Fruit fly (Drosophila melanogaster): Measurements from ENCODE around the gene Cp7Fb.
A peak's percentile ranks its signal among the peaks of the same experiment; 100 is the strongest.

Gene Cp7Fb

DNA sequence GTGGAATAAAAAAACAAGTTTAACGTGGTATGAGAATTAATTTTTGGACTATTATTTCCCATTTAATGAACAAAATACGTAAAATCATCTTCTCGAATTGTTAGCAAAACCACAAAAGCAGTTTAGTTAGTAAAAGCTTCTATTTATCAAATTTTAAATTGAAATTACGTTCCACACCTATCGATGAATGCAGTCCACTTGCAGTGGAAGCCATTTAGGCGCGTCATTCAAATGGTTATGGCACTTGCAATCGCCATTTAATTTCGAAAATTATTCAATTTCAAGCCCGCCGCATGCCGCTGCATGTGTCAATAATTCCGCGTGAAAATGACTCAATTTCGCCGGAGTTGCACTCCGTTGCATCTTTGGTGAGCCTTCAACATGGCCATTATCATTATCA lies 30.7 kb upstream of the Cp7Fb start:
- no peak for TF ChIP-seq chn (GFP tag; optimal IDR thresholded peaks at IDR 0.05)
- no peak for TF ChIP-seq Abd-B (GFP tag; optimal IDR thresholded peaks at IDR 0.05)
- TF ChIP-seq CG9797 (GFP tag; optimal IDR thresholded peaks at IDR 0.05): no peak
- TF ChIP-seq Dref (GFP tag; IDR thresholded peaks at IDR 0.05): peak; percentile 39; the same call in 1 of the 2 replicates
- no peak for TF ChIP-seq CG10462 (GFP tag; optimal IDR thresholded peaks at IDR 0.05)
- TF ChIP-seq NFAT (GFP tag; IDR thresholded peaks at IDR 0.05): no peak
- no peak for TF ChIP-seq Eip74EF (GFP tag; optimal IDR thresholded peaks at IDR 0.05)
- no peak for TF ChIP-seq slou (GFP tag; optimal IDR thresholded peaks at IDR 0.05)
- 0 out of 4 replicates have a peak, but pooled peaks have one; percentile 37 for TF ChIP-seq Dll (GFP tag; IDR thresholded peaks at IDR 0.05; ENCODE audit: partially characterized antibody)
- TF ChIP-seq Dp (GFP tag; optimal IDR thresholded peaks at IDR 0.05): peak; percentile 70
- peak; percentile 86 for TF ChIP-seq E2f2 (GFP tag; IDR thresholded peaks at IDR 0.05)
- no peak for TF ChIP-seq CG12219 (GFP tag; optimal IDR thresholded peaks at IDR 0.05)
- TF ChIP-seq CG7372 (GFP tag; IDR thresholded peaks at IDR 0.05): no peak
- TF ChIP-seq CG8281 (tag; optimal IDR thresholded peaks at IDR 0.05): no peak
- TF ChIP-seq Bgb (GFP tag; IDR thresholded peaks at IDR 0.05; ENCODE audit: partially characterized antibody): no peak; the same call in 1 of the 2 replicates
- TF ChIP-seq MESR4 (GFP tag; optimal IDR thresholded peaks at IDR 0.05): no peak
- no peak for TF ChIP-seq CG6765 (GFP tag; optimal IDR thresholded peaks at IDR 0.05)
- TF ChIP-seq CG12299 (tag; optimal IDR thresholded peaks at IDR 0.05): no peak
- TF ChIP-seq CG7786 (GFP tag; optimal IDR thresholded peaks at IDR 0.05): no peak
- TF ChIP-seq BEAF-32 (GFP tag; optimal IDR thresholded peaks at IDR 0.05): peak; percentile 8
- peak; percentile 14 for TF ChIP-seq phol (tag; optimal IDR thresholded peaks at IDR 0.05)

DNA sequence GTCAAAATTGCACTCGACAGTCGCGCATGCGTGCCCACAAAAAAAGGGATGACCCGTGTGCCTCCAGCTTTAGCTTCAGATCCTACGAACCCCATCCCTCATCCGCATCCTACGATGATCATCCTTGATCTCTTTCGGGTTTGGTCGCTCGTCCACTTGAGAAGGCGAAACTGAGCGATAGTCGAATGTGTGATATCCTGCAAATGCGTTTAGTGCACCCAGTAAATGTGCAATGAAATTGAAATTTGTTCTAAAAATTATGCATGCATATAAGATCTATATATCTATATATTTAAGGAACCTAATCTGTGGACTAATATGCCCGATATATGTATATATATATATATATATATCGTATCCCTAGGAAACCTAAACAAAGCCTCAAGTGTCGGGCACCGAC lies 29.4 kb upstream of the Cp7Fb start:
- peak; percentile 37 for TF ChIP-seq D19B (GFP tag; optimal IDR thresholded peaks at IDR 0.05)
- TF ChIP-seq prd (optimal IDR thresholded peaks at IDR 0.05): no peak
- peak; percentile 63; the same call in 2 of the 3 replicates for TF ChIP-seq prd (GFP tag; IDR thresholded peaks at IDR 0.05)
- TF ChIP-seq Xrp1 (GFP tag; IDR thresholded peaks at IDR 0.05): peak; percentile 28; the same call in 1 of the 2 replicates
- TF ChIP-seq CG4404 (GFP tag; IDR thresholded peaks at IDR 0.05): peak; percentile 71
- TF ChIP-seq CG15696 (tag; optimal IDR thresholded peaks at IDR 0.05): peak; percentile 70
- TF ChIP-seq gce (GFP tag; IDR thresholded peaks at IDR 0.05): no peak
- no peak for TF ChIP-seq CG17328 (GFP tag; IDR thresholded peaks at IDR 0.05)
- peak; percentile 52; the same call in 2 of the 3 replicates for TF ChIP-seq zfh1 (GFP tag; IDR thresholded peaks at IDR 0.05)
- TF ChIP-seq pan (optimal IDR thresholded peaks at IDR 0.05): peak in 1 of 2 experiments; percentile 39
- TF ChIP-seq pan (GFP tag; optimal IDR thresholded peaks at IDR 0.05 in 1 of 2, IDR thresholded peaks at IDR 0.05 in 1 of 2): no peak
- TF ChIP-seq CG10565 (GFP tag; optimal IDR thresholded peaks at IDR 0.05): no peak
- TF ChIP-seq CG12155 (GFP tag; optimal IDR thresholded peaks at IDR 0.05): no peak
- TF ChIP-seq fd102C (GFP tag; optimal IDR thresholded peaks at IDR 0.05): peak; percentile 63
- peak; percentile 68 for TF ChIP-seq CG8765 (GFP tag; IDR thresholded peaks at IDR 0.05)
- TF ChIP-seq dmrt11E (tag; optimal IDR thresholded peaks at IDR 0.05): peak; percentile 27
- peak; percentile 18 for TF ChIP-seq Ets65A (GFP tag)
- TF ChIP-seq croc (GFP tag; conservative IDR thresholded peaks at IDR 0.05): 0 out of 3 replicates have a peak, but pooled peaks have one; percentile 14
- peak; percentile 25 for TF ChIP-seq CG30431 (GFP tag; optimal IDR thresholded peaks at IDR 0.05)
- peak; percentile 6; the same call in 1 of the 2 replicates for TF ChIP-seq Rx (GFP tag; IDR thresholded peaks at IDR 0.05)
- TF ChIP-seq BEAF-32 (GFP tag; optimal IDR thresholded peaks at IDR 0.05): no peak

Measured in whole organism, embryonic.